Fruit fly (Drosophila melanogaster) whole organism, pupa: ENCODE results near the gene CG12194.

Source experiments
- CG12605 ChIP-seq: fragments of 200-800 bp; sonication (Bioruptor generic); IDR thresholded peaks from 2 replicates; pipeline ENCODE4 v1.3.6; 2022; ENCODE audit warnings: missing biosample characterization, missing genetic modification characterization
- CG14655 ChIP-seq: fragments of 200-800 bp; sonication (Bioruptor generic); optimal IDR thresholded peaks from 3 replicates; lab custom pipeline; 2017; ENCODE audit warnings: mild to moderate bottlenecking, missing biosample characterization, missing genetic modification reagents, missing genetic modification characterization
- CG15710 ChIP-seq: fragments of 200-800 bp; sonication (Bioruptor generic); optimal IDR thresholded peaks from 2 replicates; lab custom pipeline; 2018; ENCODE audit warnings: missing biosample characterization, mild to moderate bottlenecking, missing genetic modification characterization, moderate library complexity
- CG17806 ChIP-seq: fragments of 200-800 bp; sonication (Bioruptor generic); optimal IDR thresholded peaks from 2 replicates; lab custom pipeline; 2018; ENCODE audit warnings: missing biosample characterization, mild to moderate bottlenecking, missing genetic modification characterization, moderate library complexity
- CG32121 ChIP-seq: fragments of 200-800 bp; sonication (Bioruptor generic); IDR thresholded peaks from 2 replicates; pipeline ENCODE4 v1.3.6; 2022; ENCODE audit warnings: missing biosample characterization, missing genetic modification characterization
- CG34367 ChIP-seq: fragments of 200-800 bp; sonication (Bioruptor generic); optimal IDR thresholded peaks from 2 replicates; lab custom pipeline; 2018; ENCODE audit warnings: missing biosample characterization, mild to moderate bottlenecking, missing genetic modification characterization
- CG4496 ChIP-seq: fragments of 200-800 bp; sonication (Bioruptor generic); IDR thresholded peaks from 3 replicates; pipeline ENCODE4 v1.3.6; 2022; ENCODE audit warnings: missing biosample characterization, missing genetic modification characterization
- CG8159 ChIP-seq: fragments of 200-800 bp; sonication (Bioruptor generic); optimal IDR thresholded peaks from 3 replicates; lab custom pipeline; 2018; ENCODE audit warnings: missing biosample characterization, mild to moderate bottlenecking, missing genetic modification characterization, moderate library complexity
- CG9948 ChIP-seq: fragments of 200-800 bp; sonication (Bioruptor generic); optimal IDR thresholded peaks from 2 replicates; lab custom pipeline; 2018; ENCODE audit warnings: missing biosample characterization, mild to moderate bottlenecking, missing genetic modification characterization, moderate library complexity
- D1 ChIP-seq: fragments of 200-800 bp; sonication (Bioruptor generic); optimal IDR thresholded peaks from 2 replicates; lab custom pipeline; 2018; ENCODE audit warnings: missing biosample characterization, mild to moderate bottlenecking, missing genetic modification characterization, moderate library complexity
- EcR ChIP-seq: fragments of 200-800 bp; sonication (Bioruptor generic); optimal IDR thresholded peaks from 3 replicates; lab custom pipeline; 2019; ENCODE audit warnings: missing biosample characterization, missing genetic modification characterization, mild to moderate bottlenecking, moderate library complexity, missing genetic modification reagents
- Ets98B ChIP-seq: fragments of 200-800 bp; sonication (Bioruptor generic); IDR thresholded peaks from 2 replicates; pipeline ENCODE4 v1.3.6; 2022; ENCODE audit warnings: missing biosample characterization, missing genetic modification characterization
- Pif1A ChIP-seq: fragments of 200-800 bp; sonication (Bioruptor generic); optimal IDR thresholded peaks from 3 replicates; lab custom pipeline; 2016; ENCODE audit warnings: missing biosample characterization, missing genetic modification characterization
- rn ChIP-seq: fragments of 200-800 bp; sonication (Bioruptor generic); IDR thresholded peaks from 2 replicates; pipeline ENCODE4 v1.3.6; 2022; ENCODE audit warnings: missing biosample characterization, missing genetic modification characterization

- TF ChIP-seq CG4496 (GFP tag; lab: Robert Waterston, UW) (no peak; the same call in 2 of the 3 replicates), CG12605 (GFP tag; lab: Robert Waterston, UW) (no peak), CG9948 (tag; lab: Kevin White, UChicago) (peak; percentile 49), EcR (GFP tag; lab: Kevin White, UChicago) (no peak), CG8159 (peak; percentile 60), Ets98B (GFP tag; lab: Robert Waterston, UW) (no peak), CG34367 (tag; lab: Kevin White, UChicago) (no peak), CG15710 (peak; percentile 15), CG14655 (GFP tag; lab: Kevin White, UChicago) (peak; percentile 19), rn (GFP tag; lab: Robert Waterston, UW) (no peak), Pif1A (GFP tag; lab: Kevin White, UChicago) (no peak), CG17806 (tag; lab: Kevin White, UChicago) (peak; percentile 34), D1 (tag; lab: Kevin White, UChicago) (no peak), CG32121 (GFP tag; lab: Robert Waterston, UW) (no peak)
These were observed 18.0 kb downstream of the CG12194 start for dm6 chr2L:4856118-4856517.
